Fruit fly (Drosophila melanogaster): ENCODE data around the gene CG32085.

DNA sequence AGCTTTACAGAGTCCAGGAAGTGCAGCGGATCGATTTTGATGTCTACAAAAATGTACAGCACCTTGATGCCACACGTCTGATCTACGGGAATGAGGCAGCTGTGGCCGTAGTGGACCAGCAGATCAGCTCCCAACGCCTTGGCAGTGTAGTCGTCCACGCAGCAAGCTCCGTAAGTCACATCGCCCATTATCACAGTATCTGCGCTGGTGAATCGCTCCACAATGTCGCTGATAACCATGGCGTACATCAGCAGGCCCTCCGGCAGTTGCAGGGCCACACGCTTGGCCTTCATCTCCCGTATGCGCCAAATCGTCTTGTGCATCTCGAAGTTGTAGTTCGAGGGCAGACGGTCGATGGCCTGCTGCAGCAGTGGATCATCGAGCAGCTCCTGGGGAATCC lies 14.9 kb upstream of the CG32085 start:
- TF ChIP-seq CG11696 (GFP tag; IDR thresholded peaks at IDR 0.05) (no peak), amos (GFP tag; IDR thresholded peaks at IDR 0.05; ENCODE audit: partially characterized antibody) (no peak), zen (tag; optimal IDR thresholded peaks at IDR 0.05) (no peak), CG12942 (GFP tag; optimal IDR thresholded peaks at IDR 0.05) (no peak)

All from whole organism, embryonic.